Worm (Caenorhabditis elegans): ENCODE data around the gene epic-1.

DNA sequence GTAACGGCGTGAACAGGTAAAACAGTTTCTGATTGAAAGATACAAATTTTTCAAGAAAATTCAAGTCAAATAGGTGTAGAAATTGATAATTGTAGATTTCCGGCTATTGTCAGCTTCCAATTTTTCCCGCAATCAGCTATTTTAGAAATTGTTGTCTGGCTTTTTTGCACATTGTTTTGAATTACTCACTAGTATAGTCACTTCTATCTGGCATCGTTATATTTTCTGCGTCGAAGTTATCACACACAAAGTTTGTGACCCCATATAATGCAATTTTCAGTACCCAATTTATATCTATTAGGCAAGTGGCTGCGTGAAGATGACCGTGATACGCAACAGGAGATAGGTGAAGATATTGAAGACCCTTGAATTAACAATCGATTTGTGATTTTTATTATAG lies 36.5 kb downstream of the epic-1 start:
- no peak for TF ChIP-seq lsl-1 (GFP tag; optimal IDR thresholded peaks at IDR 0.05)
- TF ChIP-seq fkh-3 (tag; optimal IDR thresholded peaks at IDR 0.05): no peak
- no peak for TF ChIP-seq T26A5.8 (tag; optimal IDR thresholded peaks at IDR 0.05)
- no peak for TF ChIP-seq snpc-1.3 (tag; optimal IDR thresholded peaks at IDR 0.05; ENCODE audit: insufficient read depth)
- no peak for TF ChIP-seq F23B12.7 (tag; optimal IDR thresholded peaks at IDR 0.05; ENCODE audit: insufficient read depth)
- no peak for TF ChIP-seq F10E7.11 (tag; optimal IDR thresholded peaks at IDR 0.05)
- TF ChIP-seq egrh-3 (GFP tag; IDR thresholded peaks at IDR 0.05): no peak
- TF ChIP-seq F49E8.2 (tag; optimal IDR thresholded peaks at IDR 0.05; ENCODE audit: insufficient read depth): no peak
- no peak for TF ChIP-seq snpc-4 (GFP tag; optimal IDR thresholded peaks at IDR 0.05)
- no peak for TF ChIP-seq snpc-4 (tag; optimal IDR thresholded peaks at IDR 0.05)
- no peak for TF ChIP-seq ekl-4 (GFP tag; IDR thresholded peaks at IDR 0.05)
- no peak for TF ChIP-seq ztf-3 (GFP tag; optimal IDR thresholded peaks at IDR 0.05)
- TF ChIP-seq hrde-1 (tag; optimal IDR thresholded peaks at IDR 0.05; ENCODE audit: borderline replicate concordance): no peak
- no peak for TF ChIP-seq tlf-1 (GFP tag; optimal IDR thresholded peaks at IDR 0.05)
- no peak for TF ChIP-seq dox-1 (GFP tag; IDR thresholded peaks at IDR 0.05)
